Fruit fly (Drosophila melanogaster) whole organism, pupa: ENCODE data around the gene CG42748.
A peak's percentile ranks its signal among the peaks of the same experiment; 100 is the strongest.

Source experiments
- CG10348 ChIP-seq: fragments of 200-800 bp; sonication (Bioruptor generic); IDR thresholded peaks from 2 replicates; pipeline ENCODE4 v1.3.6; 2022; ENCODE audit warnings: missing biosample characterization, missing genetic modification characterization
- CG12605 ChIP-seq: fragments of 200-800 bp; sonication (Bioruptor generic); IDR thresholded peaks from 2 replicates; pipeline ENCODE4 v1.3.6; 2022; ENCODE audit warnings: missing biosample characterization, missing genetic modification characterization
- CG13204 ChIP-seq: fragments of 200-800 bp; sonication (Bioruptor generic); optimal IDR thresholded peaks from 2 replicates; lab custom pipeline; 2018; ENCODE audit warnings: missing biosample characterization, mild to moderate bottlenecking, missing genetic modification characterization, moderate library complexity
- CG14655 ChIP-seq: fragments of 200-800 bp; sonication (Bioruptor generic); optimal IDR thresholded peaks from 3 replicates; lab custom pipeline; 2017; ENCODE audit warnings: mild to moderate bottlenecking, missing biosample characterization, missing genetic modification reagents, missing genetic modification characterization
- CG15710 ChIP-seq: fragments of 200-800 bp; sonication (Bioruptor generic); optimal IDR thresholded peaks from 2 replicates; lab custom pipeline; 2018; ENCODE audit warnings: missing biosample characterization, mild to moderate bottlenecking, missing genetic modification characterization, moderate library complexity
- CG17806 ChIP-seq: fragments of 200-800 bp; sonication (Bioruptor generic); optimal IDR thresholded peaks from 2 replicates; lab custom pipeline; 2018; ENCODE audit warnings: missing biosample characterization, mild to moderate bottlenecking, missing genetic modification characterization, moderate library complexity
- CG32121 ChIP-seq: fragments of 200-800 bp; sonication (Bioruptor generic); IDR thresholded peaks from 2 replicates; pipeline ENCODE4 v1.3.6; 2022; ENCODE audit warnings: missing biosample characterization, missing genetic modification characterization
- CG34367 ChIP-seq: fragments of 200-800 bp; sonication (Bioruptor generic); optimal IDR thresholded peaks from 2 replicates; lab custom pipeline; 2018; ENCODE audit warnings: missing biosample characterization, mild to moderate bottlenecking, missing genetic modification characterization
- CG4496 ChIP-seq: fragments of 200-800 bp; sonication (Bioruptor generic); IDR thresholded peaks from 3 replicates; pipeline ENCODE4 v1.3.6; 2022; ENCODE audit warnings: missing biosample characterization, missing genetic modification characterization
- CG8159 ChIP-seq: fragments of 200-800 bp; sonication (Bioruptor generic); optimal IDR thresholded peaks from 3 replicates; lab custom pipeline; 2018; ENCODE audit warnings: missing biosample characterization, mild to moderate bottlenecking, missing genetic modification characterization, moderate library complexity
- CG8301 ChIP-seq: fragments of 200-800 bp; sonication (Bioruptor generic); optimal IDR thresholded peaks from 2 replicates; lab custom pipeline; 2018; ENCODE audit warnings: missing biosample characterization, mild to moderate bottlenecking, missing genetic modification characterization
- CG9948 ChIP-seq: fragments of 200-800 bp; sonication (Bioruptor generic); optimal IDR thresholded peaks from 2 replicates; lab custom pipeline; 2018; ENCODE audit warnings: missing biosample characterization, mild to moderate bottlenecking, missing genetic modification characterization, moderate library complexity
- D1 ChIP-seq: fragments of 200-800 bp; sonication (Bioruptor generic); optimal IDR thresholded peaks from 2 replicates; lab custom pipeline; 2018; ENCODE audit warnings: missing biosample characterization, mild to moderate bottlenecking, missing genetic modification characterization, moderate library complexity
- EcR ChIP-seq: fragments of 200-800 bp; sonication (Bioruptor generic); optimal IDR thresholded peaks from 3 replicates; lab custom pipeline; 2019; ENCODE audit warnings: missing biosample characterization, missing genetic modification characterization, mild to moderate bottlenecking, moderate library complexity, missing genetic modification reagents
- Ets98B ChIP-seq: fragments of 200-800 bp; sonication (Bioruptor generic); IDR thresholded peaks from 2 replicates; pipeline ENCODE4 v1.3.6; 2022; ENCODE audit warnings: missing biosample characterization, missing genetic modification characterization
- Pif1A ChIP-seq: fragments of 200-800 bp; sonication (Bioruptor generic); optimal IDR thresholded peaks from 3 replicates; lab custom pipeline; 2016; ENCODE audit warnings: missing biosample characterization, missing genetic modification characterization
- Pif1B ChIP-seq: fragments of 200-800 bp; sonication (Bioruptor generic); optimal IDR thresholded peaks from 3 replicates; lab custom pipeline; 2016; ENCODE audit warnings: missing biosample characterization, missing genetic modification characterization
- Snoo ChIP-seq: fragments of 200-800 bp; sonication (Bioruptor generic); optimal IDR thresholded peaks from 3 replicates; lab custom pipeline; 2017; ENCODE audit warnings: missing biosample characterization, mild to moderate bottlenecking, missing genetic modification characterization, inconsistent platforms
- fd96Ca ChIP-seq: fragments of 200-800 bp; sonication (Bioruptor generic); IDR thresholded peaks from 3 replicates; pipeline ENCODE4 v1.3.6; 2022; ENCODE audit warnings: missing biosample characterization, missing genetic modification characterization
- gl ChIP-seq: fragments of 200-800 bp; sonication (Bioruptor generic); optimal IDR thresholded peaks from 2 replicates; lab custom pipeline; 2018; ENCODE audit warnings: missing biosample characterization, mild to moderate bottlenecking, missing genetic modification characterization
- rn ChIP-seq: fragments of 200-800 bp; sonication (Bioruptor generic); IDR thresholded peaks from 2 replicates; pipeline ENCODE4 v1.3.6; 2022; ENCODE audit warnings: missing biosample characterization, missing genetic modification characterization

The CG42748 gene

DNA sequence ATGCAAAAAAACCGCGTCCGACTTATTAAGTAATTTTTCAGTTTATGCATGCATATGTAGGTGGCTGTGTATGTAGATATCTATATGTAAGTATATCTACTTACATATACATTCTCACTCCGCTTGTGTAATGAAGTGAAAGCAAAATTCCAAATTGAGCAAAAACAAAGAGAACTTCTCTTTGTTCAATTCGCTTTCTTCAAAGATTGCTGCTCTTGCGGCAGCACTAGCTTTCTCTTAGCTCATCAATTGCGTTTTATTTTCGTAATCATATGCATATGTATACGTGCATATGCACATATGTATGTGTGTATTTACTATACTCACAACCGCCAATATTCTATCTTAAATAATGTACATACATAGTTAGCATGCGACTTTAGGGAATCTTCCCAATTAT lies 17.7 kb downstream of the CG42748 start:
- TF ChIP-seq CG13204 (GFP tag; lab: Kevin White, UChicago) (no peak), CG17806 (tag; lab: Kevin White, UChicago) (no peak), CG12605 (GFP tag; lab: Robert Waterston, UW) (0 out of 2 replicates have a peak, but pooled peaks have one; percentile 16), CG8301 (tag; lab: Kevin White, UChicago) (no peak), EcR (GFP tag; lab: Kevin White, UChicago) (peak; percentile 11), CG15710 (tag; lab: Kevin White, UChicago) (no peak), Pif1B (GFP tag; lab: Kevin White, UChicago) (no peak), CG34367 (tag; lab: Kevin White, UChicago) (no peak), CG14655 (GFP tag; lab: Kevin White, UChicago) (no peak), CG8159 (tag; lab: Kevin White, UChicago) (no peak), D1 (tag; lab: Kevin White, UChicago) (no peak), Ets98B (no peak; the same call in 1 of the 2 replicates), fd96Ca (GFP tag; lab: Robert Waterston, UW) (no peak)

dm6 chr2L:22151323-22151722 lies 20.3 kb downstream of the CG42748 start, which contains the start of gene dunk:
TSS of gene dunk (plus strand) at chr2L:22151623.
- TF ChIP-seq Pif1B (GFP tag; lab: Kevin White, UChicago): no peak
- no peak for TF ChIP-seq EcR (GFP tag; lab: Kevin White, UChicago)
- no peak for TF ChIP-seq CG34367 (tag; lab: Kevin White, UChicago)
- no peak for TF ChIP-seq rn (GFP tag; lab: Robert Waterston, UW)
- no peak for TF ChIP-seq CG12605 (GFP tag; lab: Robert Waterston, UW)
- TF ChIP-seq CG8159 (tag; lab: Kevin White, UChicago): no peak

DNA sequence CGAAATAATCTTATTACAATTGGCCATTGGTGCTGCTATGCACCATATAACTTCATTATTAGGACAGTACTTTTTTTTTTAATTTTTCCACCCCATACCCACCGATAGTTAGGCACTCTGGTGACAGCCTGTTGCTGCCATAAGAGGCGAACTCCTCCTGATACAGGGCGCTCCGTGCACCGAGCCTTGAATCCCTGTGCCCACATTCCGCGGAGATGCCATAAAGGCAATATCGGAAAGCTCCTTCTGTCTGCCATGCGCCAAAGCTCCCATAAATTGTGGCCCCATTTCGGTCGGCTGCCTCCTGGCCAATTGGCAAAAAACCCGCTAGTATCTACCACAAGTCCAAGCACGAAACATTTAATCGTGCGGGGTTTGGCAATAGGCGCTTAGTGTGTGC lies 22.2 kb downstream of the CG42748 start:
- no peak for TF ChIP-seq D1 (tag; lab: Kevin White, UChicago)
- no peak for TF ChIP-seq CG8301 (tag; lab: Kevin White, UChicago)
- no peak for TF ChIP-seq gl (tag; lab: Kevin White, UChicago)
- TF ChIP-seq CG13204 (GFP tag; lab: Kevin White, UChicago): no peak
- TF ChIP-seq CG9948 (tag; lab: Kevin White, UChicago): no peak
- TF ChIP-seq CG34367 (tag; lab: Kevin White, UChicago): no peak
- no peak for TF ChIP-seq CG4496 (GFP tag; lab: Robert Waterston, UW)
- no peak for TF ChIP-seq CG32121 (GFP tag; lab: Robert Waterston, UW)
- TF ChIP-seq Snoo (tag; lab: Kevin White, UChicago): no peak
- TF ChIP-seq Pif1B (GFP tag; lab: Kevin White, UChicago): no peak
- no peak for TF ChIP-seq fd96Ca (GFP tag; lab: Robert Waterston, UW)
- TF ChIP-seq EcR (GFP tag; lab: Kevin White, UChicago): no peak
- no peak for TF ChIP-seq CG17806 (tag; lab: Kevin White, UChicago)

DNA sequence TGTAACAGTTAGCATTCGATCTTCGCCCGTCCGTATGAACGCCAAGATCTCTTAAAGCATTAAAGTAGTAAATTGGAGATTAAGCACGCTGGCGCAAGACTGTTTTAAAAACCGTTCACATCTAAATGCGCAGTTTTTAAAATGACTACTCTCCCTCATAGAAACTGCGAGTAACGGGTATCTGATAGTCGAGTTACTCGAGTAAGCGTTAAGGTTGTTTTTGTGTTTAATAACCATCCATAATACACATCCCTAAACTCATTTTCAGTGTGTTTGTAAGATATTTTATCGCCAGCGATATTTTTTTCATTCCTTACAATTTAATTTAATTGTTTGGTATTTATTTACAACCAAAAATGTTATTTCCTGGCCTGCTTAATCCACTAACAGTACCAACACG lies 28.8 kb downstream of the CG42748 start:
- TF ChIP-seq CG9948 (tag; lab: Kevin White, UChicago) (no peak), CG15710 (tag; lab: Kevin White, UChicago) (no peak), Ets98B (no peak), CG32121 (GFP tag; lab: Robert Waterston, UW) (no peak)

- TF ChIP-seq CG12605 (GFP tag; lab: Robert Waterston, UW): no peak
- no peak for TF ChIP-seq CG8159 (tag; lab: Kevin White, UChicago)
- TF ChIP-seq CG10348 (GFP tag; lab: Robert Waterston, UW): no peak
- no peak for TF ChIP-seq fd96Ca (GFP tag; lab: Robert Waterston, UW)
- TF ChIP-seq gl (tag; lab: Kevin White, UChicago): no peak
- TF ChIP-seq CG13204 (GFP tag; lab: Kevin White, UChicago): no peak
- TF ChIP-seq rn (GFP tag; lab: Robert Waterston, UW): no peak
- no peak for TF ChIP-seq Ets98B
- no peak for TF ChIP-seq CG9948 (tag; lab: Kevin White, UChicago)
- TF ChIP-seq CG15710 (tag; lab: Kevin White, UChicago): no peak
- TF ChIP-seq CG17806 (tag; lab: Kevin White, UChicago): no peak
- TF ChIP-seq D1 (tag; lab: Kevin White, UChicago): no peak
These were observed 32.3 kb downstream of the CG42748 start for dm6 chr2L:22163302-22163701.

dm6 chr2L:22168559-22169027 lies 37.6 kb downstream of the CG42748 start:
- peak; percentile 29 for TF ChIP-seq Ets98B
- TF ChIP-seq fd96Ca (GFP tag; lab: Robert Waterston, UW): no peak
- no peak for TF ChIP-seq CG12605 (GFP tag; lab: Robert Waterston, UW)
- TF ChIP-seq Snoo (tag; lab: Kevin White, UChicago): peak; percentile 4
- no peak for TF ChIP-seq CG8159 (tag; lab: Kevin White, UChicago)
- TF ChIP-seq CG10348 (GFP tag; lab: Robert Waterston, UW): no peak
- peak; percentile 28 for TF ChIP-seq Pif1B (GFP tag; lab: Kevin White, UChicago)

DNA sequence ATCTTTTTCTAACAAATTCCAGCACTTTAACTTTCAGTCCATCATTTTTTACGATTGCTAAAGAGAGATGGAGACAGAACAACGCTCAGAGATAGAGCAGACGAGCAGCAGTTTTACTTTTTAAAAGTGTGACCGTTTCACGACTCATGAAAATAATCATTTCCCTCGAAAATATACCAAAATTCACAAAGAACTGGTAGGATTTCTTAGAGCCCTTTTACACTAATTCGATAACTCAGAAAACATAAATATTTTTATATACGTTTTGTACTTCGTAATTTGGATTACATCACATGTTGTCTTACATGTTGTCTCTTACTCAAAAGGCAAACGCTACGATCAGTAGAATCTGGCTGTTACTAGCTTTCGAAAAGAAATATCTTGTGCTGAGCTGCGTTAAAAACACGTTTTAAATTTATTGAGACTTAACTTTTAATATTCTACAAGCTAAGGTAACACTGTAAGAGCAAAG lies 38.1 kb downstream of the CG42748 start, which contains the start of gene Clamp:
TSS of gene Clamp (minus strand) at position 100 of the 472 bp plus-strand sequence.
- TF ChIP-seq Snoo (tag; lab: Kevin White, UChicago) (no peak), CG17806 (tag; lab: Kevin White, UChicago) (no peak), CG12605 (GFP tag; lab: Robert Waterston, UW) (no peak), Pif1B (GFP tag; lab: Kevin White, UChicago) (no peak), CG10348 (GFP tag; lab: Robert Waterston, UW) (no peak), rn (GFP tag; lab: Robert Waterston, UW) (no peak), CG4496 (GFP tag; lab: Robert Waterston, UW) (no peak), CG9948 (tag; lab: Kevin White, UChicago) (no peak), CG34367 (tag; lab: Kevin White, UChicago) (no peak), CG8301 (tag; lab: Kevin White, UChicago) (no peak), CG15710 (tag; lab: Kevin White, UChicago) (no peak), Pif1A (no peak), Ets98B (no peak), D1 (tag; lab: Kevin White, UChicago) (no peak), CG8159 (tag; lab: Kevin White, UChicago) (no peak), CG13204 (GFP tag; lab: Kevin White, UChicago) (no peak), CG32121 (GFP tag; lab: Robert Waterston, UW) (no peak), CG14655 (GFP tag; lab: Kevin White, UChicago) (no peak), EcR (GFP tag; lab: Kevin White, UChicago) (no peak)
